Fruit fly (Drosophila melanogaster): ENCODE data around the gene ssp6.

DNA sequence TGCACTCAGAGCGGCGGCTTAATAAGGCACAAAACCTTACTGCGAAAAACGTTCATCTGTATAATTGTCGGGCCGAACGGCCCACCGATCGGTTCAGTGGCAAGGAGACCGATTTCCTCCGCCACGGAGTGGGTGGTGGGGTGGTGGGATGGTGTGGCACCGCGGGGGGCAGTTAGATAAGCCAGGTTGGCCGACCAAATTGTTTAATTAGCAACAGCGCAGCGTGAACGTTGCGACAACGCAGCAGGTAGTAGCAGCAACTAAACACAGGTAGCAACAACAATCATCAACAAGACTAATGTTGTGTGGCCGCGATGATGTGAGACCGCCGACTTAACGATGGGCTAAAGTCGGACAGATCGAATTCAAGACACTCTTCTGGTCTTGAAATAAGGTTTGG lies 8.3 kb upstream of the ssp6 start:
- TF ChIP-seq CG8478 (optimal IDR thresholded peaks at IDR 0.05), result no peak
- TF ChIP-seq CTCF (optimal IDR thresholded peaks at IDR 0.05), result no peak

Data from S2 (cell line).